Fruit fly (Drosophila melanogaster) whole organism, embryonic: ENCODE data around the gene nuf.

Experiments used
- Atf3 ChIP-seq: fragments of 200-800 bp; sonication (Bioruptor generic); optimal IDR thresholded peaks from 3 replicates; lab custom pipeline; 2016; ENCODE audit warnings: missing biosample characterization, missing genetic modification characterization
- CG1024 ChIP-seq: fragments of 200-800 bp; sonication (Bioruptor generic); IDR thresholded peaks from 2 replicates; pipeline ENCODE4 v1.3.6; 2022; ENCODE audit warnings: missing biosample characterization, missing genetic modification characterization
- CG10979 ChIP-seq: fragments of 200-800 bp; sonication (Bioruptor generic); optimal IDR thresholded peaks from 2 replicates; lab custom pipeline; 2018; ENCODE audit warnings: missing biosample characterization, mild to moderate bottlenecking, missing genetic modification characterization, moderate library complexity
- CG11247 ChIP-seq: fragments of 200-800 bp; sonication (Bioruptor generic); IDR thresholded peaks from 2 replicates; pipeline ENCODE4 v1.3.6; 2022; ENCODE audit warnings: missing biosample characterization, missing genetic modification characterization
- CG11398 ChIP-seq: fragments of 200-800 bp; sonication (Bioruptor generic); optimal IDR thresholded peaks from 2 replicates; lab custom pipeline; 2016; ENCODE audit warnings: missing biosample characterization, missing genetic modification characterization
- CG14050 ChIP-seq: fragments of 200-800 bp; sonication (Bioruptor generic); IDR thresholded peaks from 3 replicates; pipeline ENCODE4 v1.3.6; 2022; ENCODE audit warnings: missing biosample characterization, missing genetic modification characterization
- CG14860 ChIP-seq: fragments of 200-800 bp; sonication (Bioruptor generic); IDR thresholded peaks from 3 replicates; pipeline ENCODE4 v1.3.6; 2022; ENCODE audit warnings: missing biosample characterization, missing genetic modification characterization; ENCODE audit not compliant: partially characterized antibody
- CG14965 ChIP-seq: fragments of 200-800 bp; sonication (Bioruptor generic); optimal IDR thresholded peaks from 2 replicates; lab custom pipeline; 2016; ENCODE audit warnings: missing biosample characterization, missing genetic modification characterization, borderline replicate concordance
- CG15011 ChIP-seq: fragments of 200-800 bp; sonication (Bioruptor generic); optimal IDR thresholded peaks from 3 replicates; lab custom pipeline; 2018; ENCODE audit warnings: missing biosample characterization, mild to moderate bottlenecking, missing genetic modification characterization
- CG17186 ChIP-seq: fragments of 200-800 bp; sonication (Bioruptor generic); optimal IDR thresholded peaks from 3 replicates; lab custom pipeline; 2017; ENCODE audit warnings: missing biosample characterization, missing genetic modification reagents, missing genetic modification characterization
- CG17328 ChIP-seq: fragments of 200-800 bp; sonication (Bioruptor generic); IDR thresholded peaks from 2 replicates; pipeline ENCODE4 v1.3.6; 2022; ENCODE audit warnings: missing biosample characterization, missing genetic modification characterization
- CG17912 ChIP-seq: fragments of 200-800 bp; sonication (Bioruptor generic); optimal IDR thresholded peaks from 2 replicates; lab custom pipeline; 2018; ENCODE audit warnings: missing biosample characterization, mild to moderate bottlenecking, missing genetic modification characterization
- CG18011 ChIP-seq: fragments of 200-800 bp; sonication (Bioruptor generic); optimal IDR thresholded peaks from 2 replicates; lab custom pipeline; 2017; ENCODE audit warnings: missing biosample characterization, missing genetic modification characterization, mild to moderate bottlenecking, moderate library complexity, missing genotype
- CG18476 ChIP-seq: fragments of 200-800 bp; sonication (Bioruptor generic); optimal IDR thresholded peaks from 2 replicates; lab custom pipeline; 2016; ENCODE audit warnings: missing biosample characterization, mild to moderate bottlenecking, missing genetic modification characterization
- CG3065 ChIP-seq: fragments of 200-800 bp; sonication (Bioruptor generic); optimal IDR thresholded peaks from 2 replicates; lab custom pipeline; 2016; ENCODE audit warnings: missing biosample characterization, missing genetic modification characterization
- CG31365 ChIP-seq: fragments of 200-800 bp; sonication (Bioruptor generic); optimal IDR thresholded peaks from 2 replicates; lab custom pipeline; 2018; ENCODE audit warnings: missing biosample characterization, mild to moderate bottlenecking, missing genetic modification characterization
- CG4820 ChIP-seq: fragments of 200-800 bp; sonication (Bioruptor generic); optimal IDR thresholded peaks from 3 replicates; lab custom pipeline; 2016; ENCODE audit warnings: missing biosample characterization, missing genetic modification characterization
- CG5180 ChIP-seq: fragments of 200-800 bp; sonication (Bioruptor generic); optimal IDR thresholded peaks from 3 replicates; lab custom pipeline; 2017; ENCODE audit warnings: missing biosample characterization, missing genetic modification characterization, mild to moderate bottlenecking, moderate library complexity, missing genetic modification reagents
- CG5953 ChIP-seq: fragments of 200-800 bp; sonication (Bioruptor generic); IDR thresholded peaks from 2 replicates; pipeline ENCODE4 v1.3.6; 2022; ENCODE audit warnings: missing biosample characterization, missing genetic modification characterization
- CG6765 ChIP-seq: fragments of 200-800 bp; sonication (Bioruptor generic); optimal IDR thresholded peaks from 3 replicates; lab custom pipeline; 2017; ENCODE audit warnings: missing biosample characterization, mild to moderate bottlenecking, missing genetic modification characterization
- CG7928 ChIP-seq: fragments of 200-800 bp; sonication (Bioruptor generic); optimal IDR thresholded peaks from 2 replicates; lab custom pipeline; 2017; ENCODE audit warnings: missing biosample characterization, mild to moderate bottlenecking, missing genetic modification characterization
- CG8290 ChIP-seq, 3 experiments: fragments of 200-800 bp; sonication (Bioruptor generic); optimal IDR thresholded peaks; 2 replicates each; lab custom pipeline; 2016 to 2019; ENCODE audit warnings: missing biosample characterization in 3 of 3, missing genetic modification characterization in 3 of 3, mild to moderate bottlenecking in 2 of 3, moderate library complexity in 1 of 3
- CTCF ChIP-seq: fragments of 200-800 bp; sonication (Bioruptor generic); optimal IDR thresholded peaks from 2 replicates; lab custom pipeline; 2017; ENCODE audit warnings: missing biosample characterization, mild to moderate bottlenecking, missing genetic modification characterization, moderate library complexity
- D19B ChIP-seq: fragments of 200-800 bp; sonication (Bioruptor generic); optimal IDR thresholded peaks from 2 replicates; lab custom pipeline; 2017; ENCODE audit warnings: missing biosample characterization, mild to moderate bottlenecking, missing genetic modification characterization
- Deaf1 ChIP-seq: fragments of 200-800 bp; optimal IDR thresholded peaks from 3 replicates; lab custom pipeline; 2019; ENCODE audit warnings: missing biosample characterization, mild to moderate bottlenecking, missing genetic modification characterization, moderate library complexity
- Dref ChIP-seq: fragments of 200-800 bp; sonication (Bioruptor generic); IDR thresholded peaks from 2 replicates; pipeline ENCODE4 v1.3.6; 2022; ENCODE audit warnings: missing biosample characterization, missing genetic modification characterization
- E2f1 ChIP-seq: fragments of 200-800 bp; sonication (Bioruptor generic); IDR thresholded peaks from 2 replicates; pipeline ENCODE4 v1.3.6; 2022; ENCODE audit warnings: missing biosample characterization, missing genetic modification characterization
- Gug ChIP-seq: fragments of 200-800 bp; sonication (Bioruptor generic); IDR thresholded peaks from 4 replicates; pipeline ENCODE4 v1.3.6; 2022; ENCODE audit warnings: missing biosample characterization, missing genetic modification characterization
- H2.0 ChIP-seq: fragments of 200-800 bp; sonication (Bioruptor generic); IDR thresholded peaks from 2 replicates; pipeline ENCODE4 v1.3.6; 2022; ENCODE audit warnings: missing biosample characterization, missing genetic modification characterization
- Max ChIP-seq: fragments of 200-800 bp; sonication (Bioruptor generic); optimal IDR thresholded peaks from 2 replicates; lab custom pipeline; 2016; ENCODE audit warnings: missing biosample characterization, mild to moderate bottlenecking, missing genetic modification characterization
- Nf-YA ChIP-seq: fragments of 200-800 bp; sonication (Bioruptor generic); IDR thresholded peaks from 2 replicates; pipeline ENCODE4 v1.3.6; 2022; ENCODE audit warnings: missing biosample characterization, missing genetic modification characterization
- Opbp ChIP-seq: fragments of 200-800 bp; sonication (Bioruptor generic); IDR thresholded peaks from 3 replicates; pipeline ENCODE4 v1.3.6; 2022; ENCODE audit warnings: missing biosample characterization, missing genetic modification characterization; ENCODE audit not compliant: partially characterized antibody
- Ravus ChIP-seq: fragments of 200-800 bp; sonication (Bioruptor generic); IDR thresholded peaks from 2 replicates; pipeline ENCODE4 v1.3.6; 2022; ENCODE audit warnings: missing biosample characterization, missing genetic modification characterization
- YL-1 ChIP-seq: fragments of 200-800 bp; sonication (Bioruptor generic); optimal IDR thresholded peaks from 3 replicates; lab custom pipeline; 2017; ENCODE audit warnings: missing biosample characterization, mild to moderate bottlenecking, missing genetic modification characterization
- ara ChIP-seq: fragments of 200-800 bp; sonication (Bioruptor generic); IDR thresholded peaks from 2 replicates; pipeline ENCODE4 v1.3.6; 2022; ENCODE audit warnings: missing biosample characterization, missing genetic modification characterization
- crc ChIP-seq: fragments of 200-800 bp; sonication (Bioruptor generic); optimal IDR thresholded peaks from 2 replicates; lab custom pipeline; 2016; ENCODE audit warnings: missing biosample characterization, missing genetic modification characterization
- da ChIP-seq: fragments of 200-800 bp; sonication (Bioruptor generic); optimal IDR thresholded peaks from 2 replicates; lab custom pipeline; 2016; ENCODE audit warnings: missing biosample characterization, missing genetic modification characterization
- insv ChIP-seq, 2 experiments: fragments of 200-800 bp; sonication (Bioruptor generic); optimal IDR thresholded peaks; 3 replicates each; lab custom pipeline; 2016 to 2018; ENCODE audit warnings: missing biosample characterization in 2 of 2, missing genetic modification characterization in 2 of 2
- inv ChIP-seq: fragments of 200-800 bp; sonication (Bioruptor generic); IDR thresholded peaks from 2 replicates; pipeline ENCODE4 v1.3.6; 2022; ENCODE audit warnings: missing biosample characterization, missing genetic modification characterization; ENCODE audit not compliant: partially characterized antibody
- lilli ChIP-seq: fragments of 200-800 bp; sonication (Bioruptor generic); optimal IDR thresholded peaks from 3 replicates; lab custom pipeline; 2016; ENCODE audit warnings: missing biosample characterization, missing genetic modification characterization
- lmd ChIP-seq: fragments of 200-800 bp; sonication (Bioruptor generic); IDR thresholded peaks from 2 replicates; pipeline ENCODE4 v1.3.6; 2022; ENCODE audit warnings: missing biosample characterization, missing genetic modification characterization
- org-1 ChIP-seq: fragments of 200-800 bp; sonication (Bioruptor generic); optimal IDR thresholded peaks from 2 replicates; lab custom pipeline; 2017; ENCODE audit warnings: missing biosample characterization, missing genetic modification characterization
- prd ChIP-seq, 3 experiments: fragments of >200 bp in 2 of 3; fragments of 200-800 bp in 1 of 3; sonication (Bioruptor generic) in 1 of 3; optimal IDR thresholded peaks in 2 of 3; IDR thresholded peaks in 1 of 3; 2 replicates in 2 of 3; 3 replicates in 1 of 3; pipeline versions ENCODE4 v1.3.6 to Lab custom; 2017 to 2022; ENCODE audit warnings: missing biosample characterization in 1 of 3, missing genetic modification characterization in 1 of 3
- pum ChIP-seq: fragments of 200-800 bp; sonication (Bioruptor generic); optimal IDR thresholded peaks from 2 replicates; lab custom pipeline; 2016; ENCODE audit warnings: missing biosample characterization, missing genetic modification characterization
- sisA ChIP-seq: fragments of 200-800 bp; sonication (Bioruptor generic); IDR thresholded peaks from 2 replicates; pipeline ENCODE4 v1.3.6; 2022; ENCODE audit warnings: missing biosample characterization, missing genetic modification characterization
- tgo ChIP-seq: fragments of 200-800 bp; sonication (Bioruptor generic); IDR thresholded peaks from 3 replicates; pipeline ENCODE4 v1.3.6; 2022; ENCODE audit warnings: missing biosample characterization, missing genetic modification characterization
- trh ChIP-seq: fragments of 200-800 bp; sonication (Bioruptor generic); optimal IDR thresholded peaks from 2 replicates; lab custom pipeline; 2016; ENCODE audit warnings: missing biosample characterization, missing genetic modification characterization
- ttk ChIP-seq: fragments of 200-800 bp; sonication (Bioruptor generic); IDR thresholded peaks from 2 replicates; pipeline ENCODE4 v2.1.2; 2022; ENCODE audit warnings: missing biosample characterization, missing genetic modification characterization
- usp ChIP-seq: fragments of >200 bp; optimal IDR thresholded peaks from 2 replicates; lab custom pipeline; 2017; ENCODE audit warnings: missing biosample characterization, missing genetic modification characterization
- vfl ChIP-seq: fragments of 200-800 bp; sonication (Bioruptor generic); optimal IDR thresholded peaks from 2 replicates; lab custom pipeline; 2016; ENCODE audit warnings: missing biosample characterization, missing genetic modification characterization

The nuf gene

dm6 chr3L:14189957-14190624 is 579 bp upstream of the nuf start (continued):
- TF ChIP-seq CG14965 (GFP tag; lab: Kevin White, UChicago) (no peak), CG18476 (GFP tag; lab: Kevin White, UChicago) (peak; percentile 51), Nf-YA (GFP tag; lab: Robert Waterston, UW) (peak; percentile 55; the same call in 1 of the 2 replicates), da (no peak), CG1024 (peak; percentile 31; the same call in 1 of the 2 replicates), CG7928 (no peak), CG8290 (GFP tag; optimal IDR thresholded peaks at IDR 0.05; lab: Kevin White, UChicago) (no peak), CG8290 (tag; optimal IDR thresholded peaks at IDR 0.05; lab: Kevin White, UChicago) (no peak), crc (peak; percentile 0), inv (GFP tag; lab: Robert Waterston, UW) (no peak), vfl (GFP tag; lab: Kevin White, UChicago) (no peak), Dref (peak; percentile 88), CG31365 (tag; lab: Kevin White, UChicago) (peak; percentile 33), Max (GFP tag; lab: Kevin White, UChicago) (peak; percentile 50), Atf3 (no peak), CG11247 (GFP tag; lab: Robert Waterston, UW) (peak; percentile 64; the same call in 1 of the 2 replicates), pum (GFP tag; lab: Kevin White, UChicago) (no peak), CG14860 (GFP tag; lab: Robert Waterston, UW) (0 out of 3 replicates have a peak, but pooled peaks have one; percentile 28), Ravus (GFP tag; lab: Robert Waterston, UW) (no peak), ttk (GFP tag; lab: Robert Waterston, UW) (0 out of 2 replicates have a peak, but pooled peaks have one; percentile 15), CG10979 (tag; lab: Kevin White, UChicago) (peak; percentile 25), insv (GFP tag; optimal IDR thresholded peaks at IDR 0.05; lab: Kevin White, UChicago) (peak; percentile 78 to 99), usp (GFP tag; lab: Kevin White, UChicago) (no peak), E2f1 (GFP tag; lab: Robert Waterston, UW) (peak; percentile 64; the same call in 1 of the 2 replicates), Deaf1 (no peak), lilli (GFP tag; lab: Kevin White, UChicago) (peak; percentile 51), CG17186 (GFP tag; lab: Kevin White, UChicago) (no peak), YL-1 (GFP tag; lab: Kevin White, UChicago) (no peak), tgo (GFP tag; lab: Robert Waterston, UW) (peak; percentile 75), CG18011 (GFP tag; lab: Kevin White, UChicago) (no peak), CG5180 (GFP tag; lab: Kevin White, UChicago) (no peak), Gug (GFP tag; lab: Robert Waterston, UW) (peak; percentile 25; the same call in 1 of the 4 replicates), CG3065 (GFP tag; lab: Kevin White, UChicago) (no peak), lmd (peak; percentile 72), CG6765 (GFP tag; lab: Kevin White, UChicago) (no peak), D19B (GFP tag; lab: Kevin White, UChicago) (peak; percentile 2), CG17912 (no peak), CG17328 (peak; percentile 89), trh (GFP tag; lab: Kevin White, UChicago) (no peak), H2.0 (GFP tag; lab: Robert Waterston, UW) (peak; percentile 80), CTCF (peak; percentile 84), sisA (GFP tag; lab: Robert Waterston, UW) (no peak; the same call in 1 of the 2 replicates), ara (GFP tag; lab: Robert Waterston, UW) (peak; percentile 80; the same call in 1 of the 2 replicates), CG11398 (no peak), CG14050 (GFP tag; lab: Robert Waterston, UW) (peak; percentile 66), CG15011 (GFP tag; lab: Kevin White, UChicago) (no peak), CG5953 (peak; percentile 77), prd (optimal IDR thresholded peaks at IDR 0.05; lab: Kevin White, UChicago) (no peak), prd (GFP tag; IDR thresholded peaks at IDR 0.05; lab: Robert Waterston, UW) (peak; percentile 63), CG4820 (GFP tag; lab: Kevin White, UChicago) (peak; percentile 22), org-1 (no peak), Opbp (peak; percentile 51; the same call in 2 of the 3 replicates)
